Worm (Caenorhabditis elegans): ENCODE measurements around the gene C06C6.8.

- TF ChIP-seq ama-1 (optimal IDR thresholded peaks at IDR 0.05) = no peak
- TF ChIP-seq hnd-1 (tag; optimal IDR thresholded peaks at IDR 0.05) = no peak
- TF ChIP-seq hmg-4 (GFP tag; optimal IDR thresholded peaks at IDR 0.05) = no peak
- TF ChIP-seq ceh-36 (tag; optimal IDR thresholded peaks at IDR 0.05) = no peak
- TF ChIP-seq F13C5.2 (tag; optimal IDR thresholded peaks at IDR 0.05) = no peak
- no peak for TF ChIP-seq tbx-37 (GFP tag; conservative IDR thresholded peaks at IDR 0.05)
- no peak for TF ChIP-seq hmbx-1 (tag; optimal IDR thresholded peaks at IDR 0.05)
- no peak for TF ChIP-seq sea-1 (GFP tag; conservative IDR thresholded peaks at IDR 0.05)
- no peak for TF ChIP-seq scrt-1 (GFP tag; IDR thresholded peaks at IDR 0.05)
- TF ChIP-seq flt-1 (GFP tag; IDR thresholded peaks at IDR 0.05) = no peak
- no peak for TF ChIP-seq ets-7 (tag; optimal IDR thresholded peaks at IDR 0.05)
- no peak for TF ChIP-seq tra-4 (tag; optimal IDR thresholded peaks at IDR 0.05)
- TF ChIP-seq tbx-11 (GFP tag; IDR thresholded peaks at IDR 0.05) = no peak
- TF ChIP-seq pes-1 (GFP tag; IDR thresholded peaks at IDR 0.05) = no peak
Observed at ce11 chrV:16015652-16016051, 18.7 kb downstream of the C06C6.8 start, which contains the start of gene str-232.
